Worm (Caenorhabditis elegans) whole organism, early embryonic: ENCODE measurements around the gene unc-22.

ENCODE experiments used
- ama-1 ChIP-seq: fragments of 150-350 bp; optimal IDR thresholded peaks from 2 replicates; lab custom pipeline; 2014
- ets-7 ChIP-seq: sonication (generic microtip); optimal IDR thresholded peaks from 2 replicates; lab custom pipeline; 2016; ENCODE audit warnings: missing genotype, missing genetic modification characterization, missing compliant biosample characterization
- flt-1 ChIP-seq: fragments of 200-800 bp; sonication (Bioruptor generic); IDR thresholded peaks from 2 replicates; pipeline ENCODE4 v1.3.6; 2022; ENCODE audit warnings: missing genetic modification characterization, missing compliant biosample characterization
- hmbx-1 ChIP-seq: sonication (generic microtip); optimal IDR thresholded peaks from 2 replicates; lab custom pipeline; 2016; ENCODE audit warnings: mild to moderate bottlenecking, missing genetic modification characterization, missing compliant biosample characterization
- hmg-4 ChIP-seq: fragments of 200-800 bp; sonication (Bioruptor generic); optimal IDR thresholded peaks from 2 replicates; lab custom pipeline; 2018; ENCODE audit warnings: mild to moderate bottlenecking, missing genetic modification characterization, missing compliant biosample characterization
- pes-1 ChIP-seq: fragments of 200-800 bp; sonication (Bioruptor generic); IDR thresholded peaks from 2 replicates; pipeline ENCODE4 v1.3.6; 2022; ENCODE audit warnings: missing genetic modification reagents, missing genetic modification characterization, missing compliant biosample characterization
- tbx-11 ChIP-seq: fragments of 200-800 bp; sonication (Bioruptor generic); IDR thresholded peaks from 2 replicates; pipeline ENCODE4 v1.3.6; 2022; ENCODE audit warnings: missing genetic modification characterization, missing compliant biosample characterization
- tbx-37 ChIP-seq: fragments of 200-800 bp; sonication (Bioruptor generic); conservative IDR thresholded peaks from 2 replicates; pipeline ENCODE4 v1.3.6; 2022; ENCODE audit warnings: missing genetic modification reagents, missing genetic modification characterization, missing compliant biosample characterization

- no peak for TF ChIP-seq ama-1 (lab: Kevin White, UChicago)
- no peak for TF ChIP-seq pes-1 (GFP tag; lab: Robert Waterston, UW)
- no peak for TF ChIP-seq ets-7 (tag; lab: Kevin White, UChicago)
- no peak for TF ChIP-seq hmbx-1 (tag; lab: Kevin White, UChicago)
- TF ChIP-seq hmg-4 (GFP tag; lab: Kevin White, UChicago), result no peak
- TF ChIP-seq tbx-37 (GFP tag; lab: Robert Waterston, UW), result no peak
- no peak for TF ChIP-seq flt-1
- TF ChIP-seq tbx-11, result no peak
Measured at ce11 chrIV:12056603-12057002, 45.8 kb upstream of the unc-22 start, which contains the start of gene K08E4.2.
